Fruit fly (Drosophila melanogaster): ENCODE results near the gene mRpL33.

dm6 chrX:4305980-4306379, 16.1 kb downstream of the mRpL33 start:
- no peak for TF ChIP-seq CG10348 (GFP tag; IDR thresholded peaks at IDR 0.05)
- TF ChIP-seq CG8301 (tag; optimal IDR thresholded peaks at IDR 0.05): no peak
- no peak for TF ChIP-seq Pif1A (GFP tag; optimal IDR thresholded peaks at IDR 0.05)
- no peak for TF ChIP-seq rn (GFP tag; IDR thresholded peaks at IDR 0.05)
